Fruit fly (Drosophila melanogaster) whole organism, embryonic: ENCODE results near the gene CG16956.
A peak's percentile ranks its signal among the peaks of the same experiment; 100 is the strongest.

Experiments
- Blimp-1 ChIP-seq: fragments of 200-800 bp; sonication (Bioruptor generic); optimal IDR thresholded peaks from 3 replicates; lab custom pipeline; 2018; ENCODE audit warnings: missing biosample characterization, missing genetic modification characterization, mild to moderate bottlenecking, moderate library complexity, missing genetic modification reagents
- CG10321 ChIP-seq: fragments of 200-800 bp; sonication (Bioruptor generic); IDR thresholded peaks from 2 replicates; pipeline ENCODE4 v1.3.6; 2022; ENCODE audit warnings: missing biosample characterization, missing genetic modification characterization
- CG11247 ChIP-seq: fragments of 200-800 bp; sonication (Bioruptor generic); IDR thresholded peaks from 2 replicates; pipeline ENCODE4 v1.3.6; 2022; ENCODE audit warnings: missing biosample characterization, missing genetic modification characterization
- CG11695 ChIP-seq: fragments of 200-800 bp; sonication (Bioruptor generic); IDR thresholded peaks from 3 replicates; pipeline ENCODE4 v1.3.6; 2022; ENCODE audit warnings: missing biosample characterization, missing genetic modification characterization
- CG12104 ChIP-seq: fragments of 200-800 bp; sonication (Bioruptor generic); optimal IDR thresholded peaks from 3 replicates; lab custom pipeline; 2016; ENCODE audit warnings: missing biosample characterization, missing genetic modification characterization
- CG12659 ChIP-seq: fragments of 200-800 bp; sonication (Bioruptor generic); optimal IDR thresholded peaks from 3 replicates; lab custom pipeline; 2017; ENCODE audit warnings: mild to moderate bottlenecking, missing biosample characterization, missing genetic modification reagents, missing genetic modification characterization
- CG15073 ChIP-seq: fragments of 200-800 bp; sonication (Bioruptor generic); optimal IDR thresholded peaks from 2 replicates; lab custom pipeline; 2016; ENCODE audit warnings: missing biosample characterization, missing genetic modification characterization
- CG16813 ChIP-seq: fragments of 200-800 bp; sonication (Bioruptor generic); IDR thresholded peaks from 3 replicates; pipeline ENCODE4 v1.3.6; 2022; ENCODE audit warnings: missing biosample characterization, missing genetic modification characterization; ENCODE audit not compliant: partially characterized antibody
- CG17328 ChIP-seq: fragments of 200-800 bp; sonication (Bioruptor generic); IDR thresholded peaks from 2 replicates; pipeline ENCODE4 v1.3.6; 2022; ENCODE audit warnings: missing biosample characterization, missing genetic modification characterization
- CG17359 ChIP-seq: fragments of 200-800 bp; sonication (Bioruptor generic); optimal IDR thresholded peaks from 3 replicates; lab custom pipeline; 2018; ENCODE audit warnings: missing biosample characterization, mild to moderate bottlenecking, missing genetic modification characterization, moderate library complexity
- CG2116 ChIP-seq: fragments of 200-800 bp; sonication (Bioruptor generic); optimal IDR thresholded peaks from 3 replicates; lab custom pipeline; 2018; ENCODE audit warnings: missing biosample characterization, mild to moderate bottlenecking, missing genetic modification characterization
- CG2678 ChIP-seq: fragments of 200-800 bp; sonication (Bioruptor generic); optimal IDR thresholded peaks from 3 replicates; lab custom pipeline; 2019; ENCODE audit warnings: missing biosample characterization, mild to moderate bottlenecking, missing genetic modification characterization, moderate library complexity
- CG3995 ChIP-seq: fragments of 200-800 bp; sonication (Bioruptor generic); optimal IDR thresholded peaks from 3 replicates; lab custom pipeline; 2016; ENCODE audit warnings: missing biosample characterization, missing genetic modification characterization
- CG43689 ChIP-seq: fragments of 200-800 bp; sonication (Bioruptor generic); IDR thresholded peaks from 2 replicates; pipeline ENCODE4 v1.3.6; 2022; ENCODE audit warnings: missing biosample characterization, missing genetic modification characterization
- CG4707 ChIP-seq: fragments of 200-800 bp; sonication (Bioruptor generic); optimal IDR thresholded peaks from 2 replicates; lab custom pipeline; 2018; ENCODE audit warnings: missing biosample characterization, mild to moderate bottlenecking, missing genetic modification characterization, moderate library complexity
- CG4820 ChIP-seq: fragments of 200-800 bp; sonication (Bioruptor generic); optimal IDR thresholded peaks from 3 replicates; lab custom pipeline; 2016; ENCODE audit warnings: missing biosample characterization, missing genetic modification characterization
- CG4854 ChIP-seq: fragments of 200-800 bp; sonication (Bioruptor generic); optimal IDR thresholded peaks from 2 replicates; lab custom pipeline; 2016; ENCODE audit warnings: missing biosample characterization, missing genetic modification characterization, inconsistent platforms
- CG5180 ChIP-seq: fragments of 200-800 bp; sonication (Bioruptor generic); optimal IDR thresholded peaks from 3 replicates; lab custom pipeline; 2017; ENCODE audit warnings: missing biosample characterization, missing genetic modification characterization, mild to moderate bottlenecking, moderate library complexity, missing genetic modification reagents
- CG5245 ChIP-seq: fragments of 200-800 bp; sonication (Bioruptor generic); optimal IDR thresholded peaks from 3 replicates; lab custom pipeline; 2016; ENCODE audit warnings: missing biosample characterization, missing genetic modification characterization
- CG7745 ChIP-seq: fragments of 200-800 bp; sonication (Bioruptor generic); optimal IDR thresholded peaks from 2 replicates; lab custom pipeline; 2018; ENCODE audit warnings: missing biosample characterization, mild to moderate bottlenecking, missing genetic modification characterization, moderate library complexity
- CG8388 ChIP-seq: fragments of 200-800 bp; sonication (Bioruptor generic); optimal IDR thresholded peaks from 2 replicates; lab custom pipeline; 2019; ENCODE audit warnings: missing biosample characterization, mild to moderate bottlenecking, missing genetic modification characterization, moderate library complexity
- CoRest ChIP-seq: fragments of 200-800 bp; sonication (Bioruptor generic); optimal IDR thresholded peaks from 3 replicates; lab custom pipeline; 2018; ENCODE audit warnings: missing biosample characterization, mild to moderate bottlenecking, missing genetic modification characterization, moderate library complexity
- Dad ChIP-seq: fragments of 200-800 bp; sonication (Bioruptor generic); optimal IDR thresholded peaks from 3 replicates; lab custom pipeline; 2016; ENCODE audit warnings: missing biosample characterization, missing genetic modification characterization
- Dref ChIP-seq: fragments of 200-800 bp; sonication (Bioruptor generic); IDR thresholded peaks from 2 replicates; pipeline ENCODE4 v1.3.6; 2022; ENCODE audit warnings: missing biosample characterization, missing genetic modification characterization
- Ets65A ChIP-seq: fragments of 200-800 bp; sonication (Bioruptor generic); peaks from one replicate; lab custom pipeline; 2016; ENCODE audit warnings: missing biosample characterization, missing genetic modification characterization
- H15 ChIP-seq: fragments of 200-800 bp; sonication (Bioruptor generic); IDR thresholded peaks from 3 replicates; pipeline ENCODE4 v1.3.6; 2022; ENCODE audit warnings: missing biosample characterization, missing genetic modification characterization
- MTF-1 ChIP-seq: fragments of 200-800 bp; sonication (Bioruptor generic); optimal IDR thresholded peaks from 2 replicates; lab custom pipeline; 2018; ENCODE audit warnings: missing biosample characterization, mild to moderate bottlenecking, missing genetic modification characterization, borderline replicate concordance
- Meics ChIP-seq: fragments of 200-800 bp; sonication (Bioruptor generic); optimal IDR thresholded peaks from 2 replicates; lab custom pipeline; 2017; ENCODE audit warnings: missing biosample characterization, mild to moderate bottlenecking, missing genetic modification characterization
- NK7.1 ChIP-seq: fragments of 200-800 bp; sonication (Bioruptor generic); optimal IDR thresholded peaks from 3 replicates; lab custom pipeline; 2016; ENCODE audit warnings: missing biosample characterization, missing genetic modification characterization
- Sry-δ ChIP-seq: fragments of 200-800 bp; sonication (Bioruptor generic); optimal IDR thresholded peaks from 2 replicates; lab custom pipeline; 2016; ENCODE audit warnings: missing biosample characterization, missing genetic modification characterization
- Trl ChIP-seq, 3 experiments: fragments of >200 bp in 2 of 3; fragments of 200-800 bp in 1 of 3; sonication (Bioruptor generic) in 1 of 3; optimal IDR thresholded peaks; 2 replicates in 1 of 3; 3 replicates in 2 of 3; lab custom pipeline; 2016 to 2017; ENCODE audit warnings: missing biosample characterization in 1 of 3, missing genetic modification characterization in 1 of 3
- ash1 ChIP-seq: fragments of 200-800 bp; sonication (Bioruptor generic); optimal IDR thresholded peaks from 2 replicates; lab custom pipeline; 2018; ENCODE audit warnings: missing biosample characterization, mild to moderate bottlenecking, missing genetic modification characterization
- br ChIP-seq: fragments of >200 bp; optimal IDR thresholded peaks from 2 replicates; lab custom pipeline; 2017
- cato ChIP-seq: fragments of 200-800 bp; sonication (Bioruptor generic); optimal IDR thresholded peaks from 2 replicates; lab custom pipeline; 2016; ENCODE audit warnings: missing biosample characterization, missing genetic modification characterization, borderline replicate concordance
- chn ChIP-seq: fragments of 200-800 bp; sonication (Bioruptor generic); optimal IDR thresholded peaks from 2 replicates; lab custom pipeline; 2016; ENCODE audit warnings: missing biosample characterization, missing genetic modification characterization
- fru ChIP-seq: fragments of >200 bp; optimal IDR thresholded peaks from 2 replicates; lab custom pipeline; 2017
- ftz-f1 ChIP-seq: fragments of 200-800 bp; sonication (Bioruptor generic); optimal IDR thresholded peaks from 2 replicates; lab custom pipeline; 2016; ENCODE audit warnings: missing biosample characterization, missing genetic modification characterization
- gce ChIP-seq: fragments of 200-800 bp; sonication (Bioruptor generic); IDR thresholded peaks from 3 replicates; pipeline ENCODE4 v1.3.6; 2022; ENCODE audit warnings: missing biosample characterization, missing genetic modification characterization
- her ChIP-seq: fragments of 200-800 bp; sonication (Bioruptor generic); optimal IDR thresholded peaks from 2 replicates; lab custom pipeline; 2016; ENCODE audit warnings: missing biosample characterization, missing genetic modification characterization
- jumu ChIP-seq: fragments of 200-800 bp; sonication (Bioruptor generic); optimal IDR thresholded peaks from 3 replicates; lab custom pipeline; 2016; ENCODE audit warnings: missing biosample characterization, missing genetic modification characterization
- klu ChIP-seq: fragments of 200-800 bp; sonication (Bioruptor generic); IDR thresholded peaks from 2 replicates; pipeline ENCODE4 v1.3.6; 2022; ENCODE audit warnings: missing biosample characterization, missing genetic modification characterization
- lmd ChIP-seq: fragments of 200-800 bp; sonication (Bioruptor generic); IDR thresholded peaks from 2 replicates; pipeline ENCODE4 v1.3.6; 2022; ENCODE audit warnings: missing biosample characterization, missing genetic modification characterization
- p53 ChIP-seq: fragments of 200-800 bp; sonication (Bioruptor generic); optimal IDR thresholded peaks from 2 replicates; lab custom pipeline; 2016; ENCODE audit warnings: missing biosample characterization, missing genetic modification characterization
- sd ChIP-seq: fragments of 200-800 bp; sonication (Bioruptor generic); optimal IDR thresholded peaks from 3 replicates; lab custom pipeline; 2018; ENCODE audit warnings: missing biosample characterization, mild to moderate bottlenecking, missing genetic modification characterization, moderate library complexity
- sens ChIP-seq: fragments of 200-800 bp; sonication (Bioruptor generic); peaks from one replicate; lab custom pipeline; 2016; ENCODE audit warnings: missing biosample characterization, missing genetic modification characterization
- sna ChIP-seq: fragments of 200-800 bp; sonication (Bioruptor generic); IDR thresholded peaks from 2 replicates; pipeline ENCODE4 v1.3.6; 2022; ENCODE audit warnings: missing biosample characterization, missing genetic modification characterization; ENCODE audit not compliant: partially characterized antibody
- stc ChIP-seq: fragments of 200-800 bp; sonication (Bioruptor generic); IDR thresholded peaks from 2 replicates; pipeline ENCODE4 v1.3.6; 2022; ENCODE audit warnings: missing biosample characterization, missing genetic modification characterization
- sug ChIP-seq: fragments of 200-800 bp; optimal IDR thresholded peaks from 2 replicates; lab custom pipeline; 2019; ENCODE audit warnings: missing biosample characterization, mild to moderate bottlenecking, missing genetic modification characterization, moderate library complexity
- tio ChIP-seq: fragments of 200-800 bp; sonication (Bioruptor generic); optimal IDR thresholded peaks from 2 replicates; lab custom pipeline; 2017; ENCODE audit warnings: missing biosample characterization, missing genetic modification characterization, inconsistent platforms
- toy ChIP-seq: fragments of 200-800 bp; sonication (Bioruptor generic); IDR thresholded peaks from 2 replicates; pipeline ENCODE4 v1.3.6; 2022; ENCODE audit warnings: missing biosample characterization, missing genetic modification characterization
- ttk ChIP-seq: fragments of 200-800 bp; sonication (Bioruptor generic); IDR thresholded peaks from 2 replicates; pipeline ENCODE4 v2.1.2; 2022; ENCODE audit warnings: missing biosample characterization, missing genetic modification characterization

CG16956 gene

DNA sequence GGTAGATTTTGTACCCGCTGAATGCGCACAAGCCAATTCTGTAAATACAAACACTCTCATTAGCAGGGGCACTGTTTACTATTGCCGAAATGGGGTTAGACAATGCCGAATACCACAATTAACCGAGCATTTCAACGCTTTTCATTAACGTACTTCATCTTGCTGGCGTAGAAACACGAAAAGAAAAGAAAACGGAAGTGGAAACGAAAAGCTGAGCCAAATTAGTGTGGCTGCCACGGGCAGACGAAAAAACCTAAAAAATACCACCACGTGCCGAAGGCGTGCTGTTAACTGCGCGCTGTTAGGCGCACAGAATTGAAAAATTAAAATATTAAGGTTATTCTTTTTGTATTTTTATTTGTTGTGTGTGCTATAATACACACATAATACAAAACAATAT lies 19.5 kb downstream of the CG16956 start, which contains the start of gene RpL24 (continued):
- TF ChIP-seq sna (no peak), Trl (optimal IDR thresholded peaks at IDR 0.05; lab: Kevin White, UChicago) (no peak), Trl (GFP tag; optimal IDR thresholded peaks at IDR 0.05; lab: Kevin White, UChicago) (peak; percentile 96), CG8388 (GFP tag; lab: Kevin White, UChicago) (peak; percentile 87), Sry-δ (GFP tag; lab: Kevin White, UChicago) (peak; percentile 55), CG2678 (tag; lab: Kevin White, UChicago) (peak; percentile 82), ftz-f1 (GFP tag; lab: Kevin White, UChicago) (peak; percentile 27), Dad (GFP tag; lab: Kevin White, UChicago) (peak; percentile 92), CoRest (tag; lab: Kevin White, UChicago) (peak; percentile 73), Dref (GFP tag; lab: Robert Waterston, UW) (peak; percentile 31; the same call in 1 of the 2 replicates), CG11695 (GFP tag; lab: Robert Waterston, UW) (peak; percentile 81), br (lab: Kevin White, UChicago) (no peak), CG3995 (peak; percentile 79), CG4854 (GFP tag; lab: Kevin White, UChicago) (peak; percentile 94), Blimp-1 (GFP tag; lab: Kevin White, UChicago) (peak; percentile 67), CG12659 (GFP tag; lab: Kevin White, UChicago) (peak; percentile 95), Ets65A (GFP tag; lab: Kevin White, UChicago) (peak; percentile 99), sens (GFP tag; lab: Kevin White, UChicago) (peak; percentile 97), sd (no peak), CG15073 (GFP tag; lab: Kevin White, UChicago) (no peak), p53 (GFP tag; lab: Kevin White, UChicago) (peak; percentile 88), CG2116 (GFP tag; lab: Kevin White, UChicago) (peak; percentile 84), CG5245 (GFP tag; lab: Kevin White, UChicago) (peak; percentile 80), CG10321 (GFP tag; lab: Robert Waterston, UW) (peak; percentile 70), Meics (GFP tag; lab: Kevin White, UChicago) (peak; percentile 97), her (peak; percentile 93), toy (peak; percentile 71; the same call in 1 of the 2 replicates), CG4820 (peak; percentile 69), CG12104 (GFP tag; lab: Kevin White, UChicago) (peak; percentile 91), tio (GFP tag; lab: Kevin White, UChicago) (no peak), jumu (GFP tag; lab: Kevin White, UChicago) (peak; percentile 63), CG4707 (GFP tag; lab: Kevin White, UChicago) (peak; percentile 91), NK7.1 (GFP tag; lab: Kevin White, UChicago) (peak; percentile 89), CG5180 (GFP tag; lab: Kevin White, UChicago) (peak; percentile 80), cato (GFP tag; lab: Kevin White, UChicago) (peak; percentile 66), ash1 (GFP tag; lab: Kevin White, UChicago) (peak; percentile 94), CG11247 (GFP tag; lab: Robert Waterston, UW) (peak; percentile 88), CG7745 (peak; percentile 40), CG17359 (tag; lab: Kevin White, UChicago) (peak; percentile 92), MTF-1 (GFP tag; lab: Kevin White, UChicago) (peak; percentile 97), ttk (GFP tag; lab: Robert Waterston, UW) (peak; percentile 81), gce (GFP tag; lab: Robert Waterston, UW) (peak; percentile 96), CG16813 (GFP tag; lab: Robert Waterston, UW) (no peak), CG43689 (GFP tag; lab: Robert Waterston, UW) (peak; percentile 86), CG17328 (GFP tag; lab: Robert Waterston, UW) (peak; percentile 96), H15 (GFP tag; lab: Robert Waterston, UW) (peak; percentile 87), lmd (GFP tag; lab: Robert Waterston, UW) (peak; percentile 57; the same call in 1 of the 2 replicates), sug (tag; lab: Kevin White, UChicago) (peak; percentile 87), chn (GFP tag; lab: Kevin White, UChicago) (peak; percentile 84), stc (GFP tag; lab: Robert Waterston, UW) (peak; percentile 88), klu (GFP tag; lab: Robert Waterston, UW) (peak; percentile 22; the same call in 1 of the 2 replicates), fru (lab: Kevin White, UChicago) (no peak)
